Fruit fly (Drosophila melanogaster) whole organism, wandering third instar larva: ENCODE measurements around the gene CG4239.

Experiments used
- Sp1 ChIP-seq: fragments of 200-800 bp; sonication (Bioruptor generic); optimal IDR thresholded peaks from 3 replicates; lab custom pipeline; 2019; ENCODE audit warnings: missing biosample characterization, mild to moderate bottlenecking, missing genetic modification characterization, moderate library complexity
- jim ChIP-seq: fragments of 175-275, 200-325 bp; sonication (Bioruptor generic); optimal IDR thresholded peaks from 2 replicates; lab custom pipeline; 2016; ENCODE audit warnings: missing biosample characterization, mild to moderate bottlenecking, missing genetic modification characterization
- rgr ChIP-seq: fragments of 200-800 bp; sonication (Bioruptor generic); optimal IDR thresholded peaks from 3 replicates; lab custom pipeline; 2016; ENCODE audit warnings: missing biosample characterization, mild to moderate bottlenecking, missing genetic modification characterization

dm6 chrX:16384843-16385726, at the start of gene CG4239, which contains the start of gene CG9992:
- TF ChIP-seq jim (GFP tag; lab: Kevin White, UChicago) (no peak), rgr (GFP tag; lab: Kevin White, UChicago) (peak; percentile 56), Sp1 (GFP tag; lab: Kevin White, UChicago) (peak; percentile 46)
